Worm (Caenorhabditis elegans) whole organism, mixed stage, embryonic: ENCODE data around the gene T04F3.5.

Experiments used
- M03D4.4 ChIP-seq: sonication (generic microtip); optimal IDR thresholded peaks from 2 replicates; lab custom pipeline; 2017; ENCODE audit warnings: mild to moderate bottlenecking, missing genetic modification characterization, missing compliant biosample characterization
- bed-3 ChIP-seq: fragments of 200-800 bp; sonication (Bioruptor generic); optimal IDR thresholded peaks from 3 replicates; lab custom pipeline; 2018; ENCODE audit warnings: mild to moderate bottlenecking, missing genetic modification characterization, moderate library complexity, missing compliant biosample characterization
- blmp-1 ChIP-seq: fragments of 150-350 bp; optimal IDR thresholded peaks from 2 replicates; lab custom pipeline; 2014; ENCODE audit warnings: missing biosample characterization, missing genetic modification characterization
- ceh-39 ChIP-seq: fragments of 150-350 bp; optimal IDR thresholded peaks from 2 replicates; lab custom pipeline; 2014; ENCODE audit warnings: missing biosample characterization, missing genetic modification characterization
- ceh-43 ChIP-seq: fragments of 200-800 bp; sonication (Bioruptor generic); optimal IDR thresholded peaks from 2 replicates; lab custom pipeline; 2018; ENCODE audit warnings: mild to moderate bottlenecking, missing genetic modification characterization, moderate library complexity, missing compliant biosample characterization
- ceh-83 ChIP-seq: fragments of 200-800 bp; sonication (Bioruptor generic); optimal IDR thresholded peaks from 2 replicates; lab custom pipeline; 2018; ENCODE audit warnings: mild to moderate bottlenecking, missing genetic modification characterization, missing compliant biosample characterization
- ces-1 ChIP-seq: fragments of 150-350 bp; optimal IDR thresholded peaks from 2 replicates; lab custom pipeline; 2014; ENCODE audit warnings: missing biosample characterization, missing genetic modification reagents, missing genetic modification characterization
- cnd-1 ChIP-seq: fragments of 200-800 bp; sonication (Bioruptor generic); optimal IDR thresholded peaks from 2 replicates; lab custom pipeline; 2018; ENCODE audit warnings: mild to moderate bottlenecking, missing genetic modification characterization, missing compliant biosample characterization
- drap-1 ChIP-seq: fragments of 200-800 bp; sonication (Bioruptor generic); optimal IDR thresholded peaks from 3 replicates; lab custom pipeline; 2018; ENCODE audit warnings: mild to moderate bottlenecking, missing genetic modification characterization, missing compliant biosample characterization
- elt-1 ChIP-seq: sonication (generic microtip); optimal IDR thresholded peaks from 2 replicates; lab custom pipeline; 2017; ENCODE audit warnings: missing genetic modification characterization, mild to moderate bottlenecking, missing compliant biosample characterization, antibody characterized with exemption, moderate library complexity, borderline replicate concordance; ENCODE audit not compliant: insufficient read depth
- elt-3 ChIP-seq: fragments of 150-350 bp; optimal IDR thresholded peaks from 2 replicates; lab custom pipeline; 2014; ENCODE audit warnings: missing biosample characterization, missing genetic modification characterization
- flh-1 ChIP-seq: fragments of 200-800 bp; sonication (Bioruptor generic); optimal IDR thresholded peaks from 2 replicates; lab custom pipeline; 2018; ENCODE audit warnings: mild to moderate bottlenecking, missing genetic modification characterization, moderate library complexity, missing compliant biosample characterization
- ham-2 ChIP-seq: fragments of 200-800 bp; sonication (Bioruptor generic); optimal IDR thresholded peaks from 2 replicates; lab custom pipeline; 2018; ENCODE audit warnings: mild to moderate bottlenecking, missing genetic modification characterization, missing compliant biosample characterization
- lin-13 ChIP-seq: fragments of 150-350 bp; optimal IDR thresholded peaks from 2 replicates; lab custom pipeline; 2014; ENCODE audit warnings: missing biosample characterization, missing genetic modification characterization
- lin-32 ChIP-seq: fragments of 200-800 bp; sonication (Bioruptor generic); optimal IDR thresholded peaks from 2 replicates; lab custom pipeline; 2018; ENCODE audit warnings: mild to moderate bottlenecking, missing genetic modification characterization, missing compliant biosample characterization
- lsy-2 ChIP-seq: fragments of 150-350 bp; optimal IDR thresholded peaks from 2 replicates; lab custom pipeline; 2014; ENCODE audit warnings: missing biosample characterization, missing genetic modification characterization
- mab-5 ChIP-seq: fragments of 150-350 bp; optimal IDR thresholded peaks from 2 replicates; lab custom pipeline; 2014; ENCODE audit warnings: missing biosample characterization, missing genetic modification characterization
- mls-2 ChIP-seq: sonication (generic microtip); optimal IDR thresholded peaks from 2 replicates; lab custom pipeline; 2016; ENCODE audit warnings: mild to moderate bottlenecking, missing genetic modification characterization, moderate library complexity, missing compliant biosample characterization
- nhr-12 ChIP-seq: fragments of 150-350 bp; optimal IDR thresholded peaks from 2 replicates; lab custom pipeline; 2014; ENCODE audit warnings: missing biosample characterization, missing genetic modification characterization
- nhr-2 ChIP-seq: fragments of 150-350 bp; optimal IDR thresholded peaks from 2 replicates; lab custom pipeline; 2014; ENCODE audit warnings: missing biosample characterization, missing genetic modification characterization
- nhr-237 ChIP-seq: fragments of 150-350 bp; optimal IDR thresholded peaks from 2 replicates; lab custom pipeline; 2014; ENCODE audit warnings: missing biosample characterization, missing genetic modification characterization
- nhr-28 ChIP-seq: fragments of 150-350 bp; optimal IDR thresholded peaks from 2 replicates; lab custom pipeline; 2014; ENCODE audit warnings: missing biosample characterization, missing genetic modification characterization
- nhr-76 ChIP-seq: sonication (generic microtip); optimal IDR thresholded peaks from 2 replicates; lab custom pipeline; 2017; ENCODE audit warnings: missing biosample characterization, missing genetic modification characterization
- pha-4 ChIP-seq: fragments of 150-350 bp; optimal IDR thresholded peaks from 2 replicates; lab custom pipeline; 2018; ENCODE audit warnings: missing biosample characterization, missing genetic modification reagents, missing genetic modification characterization
- sem-2 ChIP-seq: fragments of 200-800 bp; sonication (Bioruptor generic); optimal IDR thresholded peaks from 2 replicates; lab custom pipeline; 2018; ENCODE audit warnings: mild to moderate bottlenecking, missing genetic modification characterization, missing compliant biosample characterization
- snpc-4 ChIP-seq: fragments of 150-350 bp; optimal IDR thresholded peaks from 2 replicates; lab custom pipeline; 2014; ENCODE audit warnings: missing biosample characterization, missing genetic modification characterization
- sptf-1 ChIP-seq: sonication (generic microtip); optimal IDR thresholded peaks from 2 replicates; lab custom pipeline; 2017; ENCODE audit warnings: mild to moderate bottlenecking, missing genetic modification characterization, moderate library complexity, missing compliant biosample characterization
- tbx-8 ChIP-seq: fragments of 200-800 bp; sonication (Bioruptor generic); optimal IDR thresholded peaks from 2 replicates; lab custom pipeline; 2018; ENCODE audit warnings: mild to moderate bottlenecking, missing genetic modification characterization, moderate library complexity, missing compliant biosample characterization
- unc-39 ChIP-seq: fragments of 150-350 bp; optimal IDR thresholded peaks from 2 replicates; lab custom pipeline; 2014; ENCODE audit warnings: missing biosample characterization, missing genetic modification characterization
- unc-62 ChIP-seq: fragments of 150-350 bp; optimal IDR thresholded peaks from 2 replicates; lab custom pipeline; 2014; ENCODE audit warnings: missing biosample characterization, missing genetic modification reagents, missing genetic modification characterization
- zip-8 ChIP-seq: fragments of 150-350 bp; optimal IDR thresholded peaks from 2 replicates; lab custom pipeline; 2014; ENCODE audit warnings: missing biosample characterization, missing genetic modification characterization
- ztf-11 ChIP-seq: fragments of 150-350 bp; optimal IDR thresholded peaks from 2 replicates; lab custom pipeline; 2014; ENCODE audit warnings: missing biosample characterization, missing genetic modification characterization

The T04F3.5 gene

DNA sequence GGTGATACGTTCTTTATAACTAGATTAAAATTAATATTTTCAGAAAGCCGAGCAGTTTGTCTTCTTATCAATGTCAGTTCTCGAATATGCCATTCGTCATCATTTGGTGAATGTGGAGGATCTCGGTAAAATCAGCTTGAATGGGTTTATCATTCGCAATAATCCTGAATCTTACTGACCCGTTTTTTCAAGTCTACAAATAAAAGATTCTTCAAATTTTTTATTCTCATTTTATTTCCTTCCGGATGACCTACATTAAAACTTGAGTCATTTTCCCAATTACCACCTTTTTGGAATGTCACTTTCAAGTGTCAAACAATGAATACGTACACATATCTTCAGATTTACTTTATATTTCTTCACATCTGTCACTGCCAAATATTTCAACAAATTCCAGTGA lies at the start of gene T04F3.5:
T04F3.5 (plus strand) TSS at position 301 of the 400 bp plus-strand sequence.
- no peak for TF ChIP-seq mls-2 (tag; lab: Kevin White, UChicago)
- no peak for TF ChIP-seq M03D4.4 (tag; lab: Kevin White, UChicago)
- TF ChIP-seq pha-4 (tag; lab: Kevin White, UChicago) = no peak
- no peak for TF ChIP-seq cnd-1 (tag; lab: Kevin White, UChicago)
- no peak for TF ChIP-seq zip-8 (tag; lab: Kevin White, UChicago)
- no peak for TF ChIP-seq ceh-43 (GFP tag; lab: Kevin White, UChicago)
- no peak for TF ChIP-seq ceh-39
- TF ChIP-seq unc-39 = no peak
- TF ChIP-seq nhr-2 (tag; lab: Kevin White, UChicago) = no peak

DNA sequence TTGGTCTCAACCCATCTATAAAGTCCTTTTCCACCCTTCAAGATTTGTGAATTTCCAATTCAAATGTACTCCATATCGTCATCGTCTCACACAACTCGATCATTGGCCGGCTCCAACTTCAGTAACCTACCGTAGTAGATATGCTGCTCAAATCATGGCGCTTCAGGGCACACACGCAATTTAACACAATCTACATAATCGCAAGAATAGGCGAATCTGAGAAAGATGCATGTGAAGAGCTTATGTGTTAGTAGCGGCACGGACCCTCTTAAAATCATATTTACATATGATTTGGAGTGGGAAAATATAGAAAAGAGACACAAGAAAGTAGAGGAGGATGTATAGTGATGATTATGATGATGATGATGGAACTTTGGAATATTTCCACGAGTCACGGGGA lies 48.7 kb upstream of the T04F3.5 start:
- TF ChIP-seq ces-1 (GFP tag; lab: Kevin White, UChicago) (peak; percentile 50), bed-3 (no peak), nhr-28 (tag; lab: Kevin White, UChicago) (no peak), pha-4 (tag; lab: Kevin White, UChicago) (no peak)
- TF ChIP-seq, all 35 proteins: peak for 1

DNA sequence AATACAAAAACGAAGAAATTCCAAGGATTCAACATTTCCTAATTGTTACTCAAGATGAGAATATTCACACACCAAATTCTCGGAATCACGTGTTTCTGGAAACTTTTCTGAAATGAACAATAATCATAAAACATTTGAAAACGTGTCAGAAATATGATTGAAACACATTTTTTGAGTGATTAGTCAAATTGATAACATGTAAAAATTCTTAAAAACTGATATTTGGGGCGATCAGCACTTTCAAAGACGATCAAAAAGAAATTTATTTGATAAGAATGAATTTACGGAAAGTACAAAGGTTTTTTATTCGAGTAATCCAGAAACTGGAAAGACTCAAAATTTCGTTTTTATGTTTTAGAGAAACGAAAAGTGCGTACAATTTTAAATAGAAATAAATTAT lies 44.7 kb upstream of the T04F3.5 start, which contains the start of gene tre-3:
tre-3 (minus strand) TSS at position 107 of the 400 bp plus-strand sequence.
- TF ChIP-seq ham-2 (GFP tag; lab: Kevin White, UChicago) (no peak), drap-1 (GFP tag; lab: Kevin White, UChicago) (no peak), nhr-237 (tag; lab: Kevin White, UChicago) (no peak), ceh-43 (GFP tag; lab: Kevin White, UChicago) (no peak), nhr-76 (tag; lab: Kevin White, UChicago) (no peak), ces-1 (GFP tag; lab: Kevin White, UChicago) (no peak), mab-5 (tag; lab: Kevin White, UChicago) (no peak), elt-1 (no peak), sptf-1 (tag; lab: Kevin White, UChicago) (no peak), snpc-4 (tag; lab: Kevin White, UChicago) (no peak), unc-39 (no peak), zip-8 (tag; lab: Kevin White, UChicago) (no peak), lsy-2 (tag; lab: Kevin White, UChicago) (no peak), blmp-1 (tag; lab: Kevin White, UChicago) (no peak), ceh-83 (GFP tag; lab: Kevin White, UChicago) (no peak), unc-62 (GFP tag; lab: Kevin White, UChicago) (no peak), tbx-8 (GFP tag; lab: Kevin White, UChicago) (no peak), mls-2 (tag; lab: Kevin White, UChicago) (no peak), elt-3 (no peak)

DNA sequence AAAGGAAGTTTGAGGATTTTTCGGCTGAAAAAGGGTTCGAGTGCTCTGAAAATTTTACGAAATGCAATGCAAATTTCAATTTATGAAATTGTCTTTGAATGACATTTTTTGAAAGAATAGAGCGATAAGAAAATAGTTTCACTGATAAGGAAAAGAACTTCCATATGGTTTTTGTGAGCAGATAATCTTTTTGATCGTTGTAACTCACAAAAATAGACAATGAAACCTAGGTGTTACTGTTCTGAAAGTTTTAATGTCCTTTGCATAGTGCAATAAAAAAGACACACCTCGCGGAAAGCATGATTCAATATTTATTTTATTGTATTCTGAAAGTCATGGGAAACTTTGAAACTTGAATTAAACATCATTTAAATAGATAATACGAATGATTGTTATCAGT lies 43.5 kb upstream of the T04F3.5 start:
- no peak for TF ChIP-seq M03D4.4 (tag; lab: Kevin White, UChicago)
- no peak for TF ChIP-seq ham-2 (GFP tag; lab: Kevin White, UChicago)
- TF ChIP-seq snpc-4 (tag; lab: Kevin White, UChicago) = no peak
- no peak for TF ChIP-seq pha-4 (tag; lab: Kevin White, UChicago)
- no peak for TF ChIP-seq nhr-237 (tag; lab: Kevin White, UChicago)
- TF ChIP-seq nhr-2 (tag; lab: Kevin White, UChicago) = no peak
- TF ChIP-seq sem-2 (GFP tag; lab: Kevin White, UChicago) = no peak
- no peak for TF ChIP-seq ztf-11 (tag; lab: Kevin White, UChicago)
- no peak for TF ChIP-seq cnd-1 (tag; lab: Kevin White, UChicago)
- TF ChIP-seq sptf-1 (tag; lab: Kevin White, UChicago) = no peak
- no peak for TF ChIP-seq lin-13 (tag; lab: Kevin White, UChicago)
- no peak for TF ChIP-seq unc-39
- TF ChIP-seq flh-1 = no peak
- TF ChIP-seq lin-32 (GFP tag; lab: Kevin White, UChicago) = no peak
- TF ChIP-seq mls-2 (tag; lab: Kevin White, UChicago) = no peak
- no peak for TF ChIP-seq nhr-12 (tag; lab: Kevin White, UChicago)
- TF ChIP-seq ceh-43 (GFP tag; lab: Kevin White, UChicago) = no peak
- TF ChIP-seq ces-1 (GFP tag; lab: Kevin White, UChicago) = no peak
- TF ChIP-seq drap-1 (GFP tag; lab: Kevin White, UChicago) = no peak
- no peak for TF ChIP-seq elt-3
